Worm (Caenorhabditis elegans) whole organism, L2 larva: ENCODE results near the gene best-1.
A peak's percentile ranks its signal among the peaks of the same experiment; 100 is the strongest.

ENCODE experiments used
- C34F6.9 ChIP-seq: fragments of 150-350 bp; optimal IDR thresholded peaks from 2 replicates; lab custom pipeline; 2014; ENCODE audit warnings: missing biosample characterization, missing genetic modification characterization
- F13H6.1 ChIP-seq: sonication (generic microtip); optimal IDR thresholded peaks from 2 replicates; lab custom pipeline; 2016; ENCODE audit warnings: missing genetic modification characterization, missing compliant biosample characterization
- R02D3.7 ChIP-seq: fragments of 150-350 bp; optimal IDR thresholded peaks from 2 replicates; lab custom pipeline; 2014; ENCODE audit warnings: missing biosample characterization, missing genetic modification characterization
- Y55F3AM.14 ChIP-seq: fragments of 200-800 bp; sonication (Bioruptor generic); optimal IDR thresholded peaks from 2 replicates; lab custom pipeline; 2018; ENCODE audit warnings: mild to moderate bottlenecking, missing genetic modification characterization, missing compliant biosample characterization
- aly-2 ChIP-seq: fragments of 150-350 bp; optimal IDR thresholded peaks from 2 replicates; lab custom pipeline; 2014; ENCODE audit warnings: missing biosample characterization, missing genetic modification characterization
- blmp-1 ChIP-seq: sonication (generic microtip); optimal IDR thresholded peaks from 2 replicates; lab custom pipeline; 2017; ENCODE audit warnings: missing genetic modification characterization, mild to moderate bottlenecking, missing compliant biosample characterization, antibody characterized with exemption, moderate library complexity; ENCODE audit not compliant: insufficient read depth
- ceh-82 ChIP-seq: fragments of 150-350 bp; optimal IDR thresholded peaks from 2 replicates; lab custom pipeline; 2014; ENCODE audit warnings: missing biosample characterization, missing genetic modification characterization
- crh-2 ChIP-seq: sonication (generic microtip); optimal IDR thresholded peaks from 2 replicates; lab custom pipeline; 2017; ENCODE audit warnings: missing biosample characterization, missing genetic modification characterization
- dmd-4 ChIP-seq: sonication (generic microtip); optimal IDR thresholded peaks from 2 replicates; lab custom pipeline; 2017; ENCODE audit warnings: missing biosample characterization, missing genetic modification characterization
- egl-27 ChIP-seq: sonication (generic microtip); optimal IDR thresholded peaks from 3 replicates; lab custom pipeline; 2017; ENCODE audit warnings: missing biosample characterization, missing genetic modification reagents, missing genetic modification characterization
- elt-1 ChIP-seq: fragments of 150-350 bp; optimal IDR thresholded peaks from 2 replicates; lab custom pipeline; 2014; ENCODE audit warnings: missing biosample characterization, missing genetic modification characterization
- elt-3 ChIP-seq: sonication (generic microtip); optimal IDR thresholded peaks from 2 replicates; lab custom pipeline; 2017; ENCODE audit warnings: missing biosample characterization, missing genetic modification characterization
- fos-1 ChIP-seq: fragments of 150-350 bp; optimal IDR thresholded peaks from 2 replicates; lab custom pipeline; 2014; ENCODE audit warnings: missing biosample characterization, missing genetic modification characterization
- lin-11 ChIP-seq: fragments of 150-350 bp; sonication (generic microtip); optimal IDR thresholded peaks from 2 replicates; lab custom pipeline; 2014; ENCODE audit warnings: missing biosample characterization, missing genetic modification characterization, inconsistent platforms, mixed read lengths
- lin-39 ChIP-seq: fragments of 150-350 bp; optimal IDR thresholded peaks from 2 replicates; lab custom pipeline; 2014; ENCODE audit warnings: missing biosample characterization, missing genetic modification reagents, missing genetic modification characterization
- lsy-2 ChIP-seq, 2 experiments: fragments of 150-350 bp in 1 of 2; sonication (generic microtip) in 1 of 2; optimal IDR thresholded peaks; 2 replicates each; lab custom pipeline; 2014 to 2017; ENCODE audit warnings: missing biosample characterization in 2 of 2, missing genetic modification characterization in 2 of 2
- mab-5 ChIP-seq: fragments of 150-350 bp; optimal IDR thresholded peaks from 2 replicates; lab custom pipeline; 2014; ENCODE audit warnings: missing biosample characterization, missing genetic modification characterization
- mdl-1 ChIP-seq, 2 experiments: fragments of 150-350 bp in 1 of 2; sonication (generic microtip) in 1 of 2; optimal IDR thresholded peaks; 2 replicates each; lab custom pipeline; 2017; ENCODE audit warnings: missing biosample characterization in 2 of 2, missing genetic modification characterization in 2 of 2
- nhr-11 ChIP-seq: fragments of 150-350 bp; optimal IDR thresholded peaks from 2 replicates; lab custom pipeline; 2014; ENCODE audit warnings: missing biosample characterization, missing genetic modification characterization
- nhr-12 ChIP-seq: fragments of 150-350 bp; optimal IDR thresholded peaks from 2 replicates; lab custom pipeline; 2014; ENCODE audit warnings: missing biosample characterization, missing genetic modification characterization
- nhr-129 ChIP-seq: fragments of 150-350 bp; optimal IDR thresholded peaks from 2 replicates; lab custom pipeline; 2014; ENCODE audit warnings: missing biosample characterization, missing genetic modification characterization
- nhr-21 ChIP-seq: fragments of 150-350 bp; optimal IDR thresholded peaks from 2 replicates; lab custom pipeline; 2014; ENCODE audit warnings: missing biosample characterization, missing genetic modification characterization
- nhr-23 ChIP-seq: fragments of 150-350 bp; optimal IDR thresholded peaks from 2 replicates; lab custom pipeline; 2014; ENCODE audit warnings: missing biosample characterization, missing genetic modification reagents, missing genetic modification characterization
- nhr-237 ChIP-seq: fragments of 150-350 bp; optimal IDR thresholded peaks from 2 replicates; lab custom pipeline; 2014; ENCODE audit warnings: missing biosample characterization, missing genetic modification characterization
- nhr-25 ChIP-seq: fragments of 150-350 bp; sonication (generic microtip); optimal IDR thresholded peaks from 3 replicates; lab custom pipeline; 2014; ENCODE audit warnings: missing biosample characterization, missing genetic modification characterization
- nhr-6 ChIP-seq: fragments of 150-350 bp; optimal IDR thresholded peaks from 2 replicates; lab custom pipeline; 2014; ENCODE audit warnings: missing biosample characterization, missing genetic modification characterization
- nhr-77 ChIP-seq: fragments of 150-350 bp; optimal IDR thresholded peaks from 2 replicates; lab custom pipeline; 2014; ENCODE audit warnings: missing biosample characterization, missing genetic modification characterization
- peb-1 ChIP-seq: fragments of 150-350 bp; optimal IDR thresholded peaks from 2 replicates; lab custom pipeline; 2014; ENCODE audit warnings: missing biosample characterization, missing genetic modification characterization
- sem-4 ChIP-seq: fragments of 150-350 bp; optimal IDR thresholded peaks from 2 replicates; lab custom pipeline; 2014; ENCODE audit warnings: missing biosample characterization, missing genetic modification reagents, missing genetic modification characterization
- skn-1 ChIP-seq: sonication (generic microtip); optimal IDR thresholded peaks from 2 replicates; lab custom pipeline; 2017; ENCODE audit warnings: missing biosample characterization, missing genetic modification characterization
- sma-3 ChIP-seq: sonication (generic microtip); optimal IDR thresholded peaks from 2 replicates; lab custom pipeline; 2016; ENCODE audit warnings: missing genetic modification reagents, missing genetic modification characterization, missing compliant biosample characterization
- snpc-4 ChIP-seq: fragments of 150-350 bp; optimal IDR thresholded peaks from 2 replicates; lab custom pipeline; 2014; ENCODE audit warnings: missing biosample characterization, missing genetic modification characterization
- unc-39 ChIP-seq: fragments of 150-350 bp; optimal IDR thresholded peaks from 2 replicates; lab custom pipeline; 2014; ENCODE audit warnings: missing biosample characterization, missing genetic modification characterization
- unc-55 ChIP-seq: fragments of 150-350 bp; sonication (generic microtip); optimal IDR thresholded peaks from 3 replicates; lab custom pipeline; 2014; ENCODE audit warnings: missing biosample characterization, missing genetic modification reagents, missing genetic modification characterization
- unc-62 ChIP-seq: fragments of 150-350 bp; optimal IDR thresholded peaks from 2 replicates; lab custom pipeline; 2014; ENCODE audit warnings: missing biosample characterization, missing genetic modification reagents, missing genetic modification characterization
- ztf-1 ChIP-seq: fragments of 200-800 bp; sonication (Bioruptor generic); conservative IDR thresholded peaks from 2 replicates; pipeline ENCODE4 v1.3.6; 2022; ENCODE audit warnings: missing genetic modification characterization, missing compliant biosample characterization
- ztf-11 ChIP-seq: sonication (generic microtip); optimal IDR thresholded peaks from 2 replicates; lab custom pipeline; 2017; ENCODE audit warnings: missing biosample characterization, missing genetic modification characterization
- ztf-4 ChIP-seq: fragments of 150-350 bp; optimal IDR thresholded peaks from 2 replicates; lab custom pipeline; 2014; ENCODE audit warnings: missing biosample characterization, missing genetic modification characterization

The best-1 gene

ce11 chrIV:13127720-13128119 lies 18.1 kb upstream of the best-1 start:
- TF ChIP-seq ceh-82 (tag; lab: Kevin White, UChicago) = no peak
- TF ChIP-seq lsy-2 (tag; optimal IDR thresholded peaks at IDR 0.05; lab: Kevin White, UChicago) = no peak
- no peak for TF ChIP-seq R02D3.7 (tag; lab: Kevin White, UChicago)
- TF ChIP-seq C34F6.9 (tag; lab: Kevin White, UChicago) = no peak
- TF ChIP-seq unc-55 (GFP tag; lab: Kevin White, UChicago) = peak; percentile 15

ce11 chrIV:13125999-13126398 lies 16.4 kb upstream of the best-1 start:
- TF ChIP-seq unc-62 = no peak
- no peak for TF ChIP-seq nhr-21 (tag; lab: Kevin White, UChicago)
- no peak for TF ChIP-seq nhr-25 (tag; lab: Kevin White, UChicago)
- peak; percentile 34 for TF ChIP-seq F13H6.1 (tag; lab: Kevin White, UChicago)
- TF ChIP-seq ceh-82 (tag; lab: Kevin White, UChicago) = no peak
- no peak for TF ChIP-seq ztf-1 (GFP tag; lab: Robert Waterston, UW)
- no peak for TF ChIP-seq aly-2 (tag; lab: Kevin White, UChicago)
- TF ChIP-seq nhr-6 (tag; lab: Kevin White, UChicago) = no peak
- TF ChIP-seq mdl-1 (tag; optimal IDR thresholded peaks at IDR 0.05; lab: Kevin White, UChicago) = no peak
- no peak for TF ChIP-seq ztf-11
- peak; percentile 1 for TF ChIP-seq nhr-129 (tag; lab: Kevin White, UChicago)

ce11 chrIV:13121396-13121795 lies 11.8 kb upstream of the best-1 start:
- TF ChIP-seq nhr-25 (tag; lab: Kevin White, UChicago) = no peak
- no peak for TF ChIP-seq dmd-4
- no peak for TF ChIP-seq lin-39
- no peak for TF ChIP-seq nhr-21 (tag; lab: Kevin White, UChicago)
- TF ChIP-seq nhr-237 = no peak
- TF ChIP-seq elt-3 (tag; lab: Kevin White, UChicago) = no peak
- TF ChIP-seq nhr-23 = no peak
- no peak for TF ChIP-seq skn-1 (tag; lab: Kevin White, UChicago)
- no peak for TF ChIP-seq sma-3 (GFP tag; lab: Kevin White, UChicago)

DNA sequence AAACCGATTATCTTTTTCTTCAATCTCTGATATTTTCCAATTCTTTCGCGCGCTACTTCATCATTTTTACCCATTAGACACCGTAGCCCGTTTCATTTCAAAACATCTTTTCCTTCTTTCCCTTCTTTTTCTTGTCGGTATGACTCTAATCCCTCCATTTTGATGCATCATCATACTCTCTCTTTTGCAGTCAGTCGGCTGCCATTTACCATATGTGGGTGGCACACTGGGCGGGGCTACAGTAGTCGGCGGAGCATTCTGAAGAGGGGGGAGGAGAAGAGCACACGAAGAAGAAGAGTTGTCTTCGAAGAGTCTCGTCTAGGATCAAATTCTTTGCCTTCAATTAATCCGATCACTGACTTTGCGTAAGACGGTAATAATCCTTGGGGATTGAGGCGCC lies 9.2 kb upstream of the best-1 start, which contains the start of gene unc-30:
TSS of gene unc-30 (plus strand) at position 184 of the 400 bp plus-strand sequence.
- TF ChIP-seq nhr-12 (tag; lab: Kevin White, UChicago) (no peak), unc-55 (GFP tag; lab: Kevin White, UChicago) (peak; percentile 84), lsy-2 (tag; optimal IDR thresholded peaks at IDR 0.05; lab: Kevin White, UChicago) (peak in 1 of 2 experiments; percentile 21), nhr-11 (tag; lab: Kevin White, UChicago) (no peak), nhr-77 (tag; lab: Kevin White, UChicago) (no peak), ztf-4 (no peak), peb-1 (tag; lab: Kevin White, UChicago) (no peak), nhr-237 (no peak), R02D3.7 (tag; lab: Kevin White, UChicago) (no peak), Y55F3AM.14 (no peak), fos-1 (tag; lab: Kevin White, UChicago) (no peak), ztf-11 (no peak), mab-5 (tag; lab: Kevin White, UChicago) (peak; percentile 19), nhr-129 (tag; lab: Kevin White, UChicago) (peak; percentile 18), blmp-1 (tag; lab: Kevin White, UChicago) (no peak), lin-11 (tag; lab: Kevin White, UChicago) (no peak), unc-62 (no peak), elt-1 (tag; lab: Kevin White, UChicago) (no peak), unc-39 (tag; lab: Kevin White, UChicago) (no peak)

DNA sequence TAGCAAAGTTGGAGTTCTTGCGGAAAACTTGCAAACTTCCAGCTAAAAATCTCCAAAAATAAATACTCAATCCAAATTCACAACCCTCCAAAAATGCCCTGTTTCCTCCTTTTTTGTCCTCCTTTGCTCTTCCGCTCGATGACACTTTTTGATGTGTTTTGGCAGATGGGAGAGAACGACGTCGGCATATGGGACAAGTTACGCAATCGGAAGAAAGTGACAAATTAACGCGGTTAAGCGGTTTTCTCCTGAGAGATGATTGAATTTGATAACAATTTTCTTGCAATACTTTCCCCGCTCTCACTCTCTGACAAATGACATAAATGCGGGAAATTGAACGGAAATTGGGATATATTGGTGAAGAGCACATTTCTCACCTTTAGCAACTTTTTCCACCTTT lies 7.1 kb upstream of the best-1 start:
- TF ChIP-seq snpc-4 (tag; lab: Kevin White, UChicago) (no peak), mdl-1 (tag; optimal IDR thresholded peaks at IDR 0.05; lab: Kevin White, UChicago) (no peak), F13H6.1 (tag; lab: Kevin White, UChicago) (no peak), nhr-25 (tag; lab: Kevin White, UChicago) (no peak), ceh-82 (tag; lab: Kevin White, UChicago) (no peak), lsy-2 (tag; optimal IDR thresholded peaks at IDR 0.05; lab: Kevin White, UChicago) (no peak), crh-2 (tag; lab: Kevin White, UChicago) (no peak), ztf-1 (GFP tag; lab: Robert Waterston, UW) (no peak), elt-1 (tag; lab: Kevin White, UChicago) (no peak), egl-27 (no peak), fos-1 (tag; lab: Kevin White, UChicago) (no peak), sma-3 (GFP tag; lab: Kevin White, UChicago) (no peak), sem-4 (tag; lab: Kevin White, UChicago) (no peak), nhr-129 (tag; lab: Kevin White, UChicago) (no peak), unc-39 (tag; lab: Kevin White, UChicago) (no peak), dmd-4 (no peak), aly-2 (tag; lab: Kevin White, UChicago) (no peak)
